Worm (Caenorhabditis elegans): ENCODE results near the gene gnrr-4.
A peak's percentile ranks its signal among the peaks of the same experiment; 100 is the strongest.

gnrr-4 gene

ce11 chrX:5775804-5776252 lies 32.7 kb upstream of the gnrr-4 start (continued):
- TF ChIP-seq swsn-7 (tag; optimal IDR thresholded peaks at IDR 0.05) (peak; percentile 59), ets-5 (GFP tag; IDR thresholded peaks at IDR 0.05) (no peak), sptf-1 (tag; optimal IDR thresholded peaks at IDR 0.05) (no peak), unc-86 (tag; optimal IDR thresholded peaks at IDR 0.05) (peak; percentile 49), nhr-19 (GFP tag; conservative IDR thresholded peaks at IDR 0.05) (0 out of 2 replicates have a peak, but pooled peaks have one; percentile 27), jun-1 (tag; optimal IDR thresholded peaks at IDR 0.05) (peak; percentile 45), sox-4 (tag; optimal IDR thresholded peaks at IDR 0.05) (no peak), pax-3 (tag; optimal IDR thresholded peaks at IDR 0.05) (no peak), Y116A8C.19 (tag; optimal IDR thresholded peaks at IDR 0.05; ENCODE audit: borderline replicate concordance) (no peak), fkh-10 (GFP tag; optimal IDR thresholded peaks at IDR 0.05) (peak; percentile 72), fkh-4 (tag; optimal IDR thresholded peaks at IDR 0.05; ENCODE audit: borderline replicate concordance) (no peak), hlh-17 (GFP tag; optimal IDR thresholded peaks at IDR 0.05; ENCODE audit: borderline replicate concordance) (no peak), nhr-84 (tag; optimal IDR thresholded peaks at IDR 0.05) (no peak), ztf-4 (tag; optimal IDR thresholded peaks at IDR 0.05) (peak; percentile 4), pqm-1 (tag; optimal IDR thresholded peaks at IDR 0.05) (no peak), nhr-71 (tag; optimal IDR thresholded peaks at IDR 0.05) (peak; percentile 78), mdl-1 (tag; optimal IDR thresholded peaks at IDR 0.05) (peak in 1 of 2 experiments; percentile 53), F16B12.6 (tag; optimal IDR thresholded peaks at IDR 0.05) (no peak), ces-1 (GFP tag; optimal IDR thresholded peaks at IDR 0.05) (no peak), nhr-28 (tag; optimal IDR thresholded peaks at IDR 0.05) (no peak), nhr-12 (tag; optimal IDR thresholded peaks at IDR 0.05) (no peak), fos-1 (tag; optimal IDR thresholded peaks at IDR 0.05) (peak; percentile 39), aha-1 (tag; optimal IDR thresholded peaks at IDR 0.05) (no peak), ceh-82 (tag; optimal IDR thresholded peaks at IDR 0.05) (peak in 2 of 3 experiments; percentile 8 to 86), hlh-4 (tag; optimal IDR thresholded peaks at IDR 0.05) (no peak), ceh-88 (GFP tag; IDR thresholded peaks at IDR 0.05) (no peak), egl-13 (tag; optimal IDR thresholded peaks at IDR 0.05) (peak; percentile 15), tlp-1 (tag; optimal IDR thresholded peaks at IDR 0.05) (no peak), ama-1 (optimal IDR thresholded peaks at IDR 0.05) (no peak), mef-2 (tag; optimal IDR thresholded peaks at IDR 0.05) (peak; percentile 28), lin-14 (GFP tag; optimal IDR thresholded peaks at IDR 0.05) (peak; percentile 92), rnt-1 (tag; optimal IDR thresholded peaks at IDR 0.05) (peak; percentile 74), mab-9 (GFP tag; IDR thresholded peaks at IDR 0.05) (no peak), skn-1 (tag; optimal IDR thresholded peaks at IDR 0.05) (peak; percentile 62), C34B4.2 (tag; optimal IDR thresholded peaks at IDR 0.05) (no peak), fkh-8 (tag; optimal IDR thresholded peaks at IDR 0.05) (peak; percentile 85), efl-3 (GFP tag; optimal IDR thresholded peaks at IDR 0.05) (no peak), nhr-90 (tag; optimal IDR thresholded peaks at IDR 0.05; ENCODE audit: poor library complexity) (no peak)

- no peak for TF ChIP-seq nhr-47 (tag; optimal IDR thresholded peaks at IDR 0.05)
- TF ChIP-seq isw-1 (GFP tag; IDR thresholded peaks at IDR 0.05) = no peak
- TF ChIP-seq lin-39 (tag; optimal IDR thresholded peaks at IDR 0.05) = no peak
- TF ChIP-seq nhr-11 (tag; optimal IDR thresholded peaks at IDR 0.05) = no peak
- TF ChIP-seq ets-5 (GFP tag; IDR thresholded peaks at IDR 0.05) = no peak
- TF ChIP-seq unc-62 (GFP tag; optimal IDR thresholded peaks at IDR 0.05) = no peak
- TF ChIP-seq aha-1 (tag; optimal IDR thresholded peaks at IDR 0.05) = no peak
- TF ChIP-seq lin-14 (GFP tag; optimal IDR thresholded peaks at IDR 0.05) = no peak
- TF ChIP-seq hpl-2 (GFP tag; optimal IDR thresholded peaks at IDR 0.05) = no peak
- no peak for TF ChIP-seq lin-15B (tag; optimal IDR thresholded peaks at IDR 0.05)
- TF ChIP-seq mep-1 (tag; optimal IDR thresholded peaks at IDR 0.05) = no peak
Observed at ce11 chrX:5773471-5773870, 30.4 kb upstream of the gnrr-4 start, which contains the start of gene sym-3. Gene sym-3, plus strand, starts transcription at chrX:5773771.

Data from whole organism, L1 larva.